Worm (Caenorhabditis elegans) whole organism, L2 larva: Measurements from ENCODE around the gene Y48G9A.7.

ENCODE experiments used
- ama-1 ChIP-seq: fragments of 150-350 bp; optimal IDR thresholded peaks from 2 replicates; lab custom pipeline; 2018; ENCODE audit warnings: inconsistent platforms
- egl-27 ChIP-seq: sonication (generic microtip); optimal IDR thresholded peaks from 3 replicates; lab custom pipeline; 2017; ENCODE audit warnings: missing biosample characterization, missing genetic modification reagents, missing genetic modification characterization
- nhr-237 ChIP-seq: fragments of 150-350 bp; optimal IDR thresholded peaks from 2 replicates; lab custom pipeline; 2014; ENCODE audit warnings: missing biosample characterization, missing genetic modification characterization
- nhr-6 ChIP-seq: fragments of 150-350 bp; optimal IDR thresholded peaks from 2 replicates; lab custom pipeline; 2014; ENCODE audit warnings: missing biosample characterization, missing genetic modification characterization
- nhr-77 ChIP-seq: fragments of 150-350 bp; optimal IDR thresholded peaks from 2 replicates; lab custom pipeline; 2014; ENCODE audit warnings: missing biosample characterization, missing genetic modification characterization

ce11 chrIII:2112601-2113176, 2.3 kb downstream of the Y48G9A.7 start:
- TF ChIP-seq ama-1 (no peak), egl-27 (no peak), nhr-6 (tag; lab: Kevin White, UChicago) (no peak), nhr-77 (no peak), nhr-237 (no peak)
